Fruit fly (Drosophila melanogaster): ENCODE data around the gene SdhCL.

Gene SdhCL

dm6 chr3R:11115606-11116005 lies at the start of gene SdhCL:
SdhCL (minus strand) TSS chr3R:11115706.
- TF ChIP-seq CG1620 (GFP tag; optimal IDR thresholded peaks at IDR 0.05) (no peak), CG7045 (GFP tag; optimal IDR thresholded peaks at IDR 0.05) (no peak), bab1 (GFP tag; optimal IDR thresholded peaks at IDR 0.05) (no peak), CG5204 (GFP tag; optimal IDR thresholded peaks at IDR 0.05) (no peak), toe (GFP tag; optimal IDR thresholded peaks at IDR 0.05) (no peak), CG14711 (tag; optimal IDR thresholded peaks at IDR 0.05) (no peak), cic (GFP tag; optimal IDR thresholded peaks at IDR 0.05) (no peak), Crg-1 (GFP tag; optimal IDR thresholded peaks at IDR 0.05) (no peak), CG33017 (tag; optimal IDR thresholded peaks at IDR 0.05) (no peak), CG12768 (GFP tag; optimal IDR thresholded peaks at IDR 0.05) (no peak), ovo (GFP tag; optimal IDR thresholded peaks at IDR 0.05) (no peak), Clk (GFP tag; optimal IDR thresholded peaks at IDR 0.05) (no peak), Mnt (GFP tag; optimal IDR thresholded peaks at IDR 0.05) (no peak), Hr96 (GFP tag; optimal IDR thresholded peaks at IDR 0.05) (no peak), CG7101 (tag; optimal IDR thresholded peaks at IDR 0.05) (no peak), pad (GFP tag; optimal IDR thresholded peaks at IDR 0.05) (no peak), CG11617 (GFP tag; optimal IDR thresholded peaks at IDR 0.05) (no peak), cnc (optimal IDR thresholded peaks at IDR 0.05) (no peak)

dm6 chr3R:11160907-11161306 lies 45.4 kb upstream of the SdhCL start, which contains the start of gene CG4757:
CG4757 (plus strand) TSS chr3R:11161207.
- TF ChIP-seq CG5204 (GFP tag; optimal IDR thresholded peaks at IDR 0.05) (no peak), Mnt (GFP tag; optimal IDR thresholded peaks at IDR 0.05) (no peak), pad (GFP tag; optimal IDR thresholded peaks at IDR 0.05) (no peak), cic (GFP tag; optimal IDR thresholded peaks at IDR 0.05) (no peak), Hr96 (GFP tag; optimal IDR thresholded peaks at IDR 0.05) (no peak), kay (GFP tag; ENCODE audit: borderline replicate concordance) (no peak), tj (GFP tag; optimal IDR thresholded peaks at IDR 0.05) (no peak), CG7101 (tag; optimal IDR thresholded peaks at IDR 0.05) (no peak)

- TF ChIP-seq cic (GFP tag; optimal IDR thresholded peaks at IDR 0.05) (peak; percentile 63), Hr96 (GFP tag; optimal IDR thresholded peaks at IDR 0.05) (no peak), kay (GFP tag; ENCODE audit: borderline replicate concordance) (peak; percentile 62), toe (GFP tag; optimal IDR thresholded peaks at IDR 0.05) (no peak), Mnt (GFP tag; optimal IDR thresholded peaks at IDR 0.05) (peak; percentile 57), pad (GFP tag; optimal IDR thresholded peaks at IDR 0.05) (peak; percentile 21), Crg-1 (GFP tag; optimal IDR thresholded peaks at IDR 0.05) (peak; percentile 7), CG14711 (tag; optimal IDR thresholded peaks at IDR 0.05) (no peak), CG7045 (GFP tag; optimal IDR thresholded peaks at IDR 0.05) (no peak), CG33017 (tag; optimal IDR thresholded peaks at IDR 0.05) (peak; percentile 37), CG5204 (GFP tag; optimal IDR thresholded peaks at IDR 0.05) (no peak), tj (GFP tag; optimal IDR thresholded peaks at IDR 0.05) (peak; percentile 26), CG12768 (GFP tag; optimal IDR thresholded peaks at IDR 0.05) (peak; percentile 31), CG11617 (GFP tag; optimal IDR thresholded peaks at IDR 0.05) (no peak), Clk (GFP tag; optimal IDR thresholded peaks at IDR 0.05) (no peak), bab1 (GFP tag; optimal IDR thresholded peaks at IDR 0.05) (peak; percentile 4), ovo (GFP tag; optimal IDR thresholded peaks at IDR 0.05) (peak; percentile 16), CG1620 (GFP tag; optimal IDR thresholded peaks at IDR 0.05) (no peak), CG7101 (tag; optimal IDR thresholded peaks at IDR 0.05) (peak; percentile 30), cnc (optimal IDR thresholded peaks at IDR 0.05) (peak in 1 of 2 experiments; percentile 37)
Measured at dm6 chr3R:11156858-11157257, 41.4 kb upstream of the SdhCL start, which contains the start of gene Ugt302C1. Ugt302C1 (plus strand) TSS chr3R:11157098.

- TF ChIP-seq Clk (GFP tag; optimal IDR thresholded peaks at IDR 0.05) (no peak), cic (GFP tag; optimal IDR thresholded peaks at IDR 0.05) (peak; percentile 82)
Measured at dm6 chr3R:11154576-11155113, 39.1 kb upstream of the SdhCL start, which contains the start of gene Ugt302E1. Ugt302E1 (plus strand) TSS chr3R:11154626.

- TF ChIP-seq bab1 (GFP tag; optimal IDR thresholded peaks at IDR 0.05) (peak; percentile 62), kay (GFP tag; ENCODE audit: borderline replicate concordance) (peak; percentile 29), CG14711 (tag; optimal IDR thresholded peaks at IDR 0.05) (peak; percentile 48), ovo (GFP tag; optimal IDR thresholded peaks at IDR 0.05) (no peak), CG7101 (tag; optimal IDR thresholded peaks at IDR 0.05) (peak; percentile 13), CG12768 (GFP tag; optimal IDR thresholded peaks at IDR 0.05) (no peak), tj (GFP tag; optimal IDR thresholded peaks at IDR 0.05) (peak; percentile 29)
Measured at dm6 chr3R:11153799-11154273, 38.3 kb upstream of the SdhCL start, which contains the start of gene Ugt302K1. Ugt302K1 (minus strand) TSS chr3R:11153849.

- TF ChIP-seq cic (GFP tag; optimal IDR thresholded peaks at IDR 0.05) (no peak), CG7101 (tag; optimal IDR thresholded peaks at IDR 0.05) (no peak), CG33017 (tag; optimal IDR thresholded peaks at IDR 0.05) (no peak), Clk (GFP tag; optimal IDR thresholded peaks at IDR 0.05) (no peak), Hr96 (GFP tag; optimal IDR thresholded peaks at IDR 0.05) (no peak), CG14711 (tag; optimal IDR thresholded peaks at IDR 0.05) (no peak), ovo (GFP tag; optimal IDR thresholded peaks at IDR 0.05) (no peak), bab1 (GFP tag; optimal IDR thresholded peaks at IDR 0.05) (no peak), Crg-1 (GFP tag; optimal IDR thresholded peaks at IDR 0.05) (no peak), CG1620 (GFP tag; optimal IDR thresholded peaks at IDR 0.05) (no peak), toe (GFP tag; optimal IDR thresholded peaks at IDR 0.05) (no peak), CG7045 (GFP tag; optimal IDR thresholded peaks at IDR 0.05) (no peak), cnc (optimal IDR thresholded peaks at IDR 0.05) (no peak), pad (GFP tag; optimal IDR thresholded peaks at IDR 0.05) (no peak), tj (GFP tag; optimal IDR thresholded peaks at IDR 0.05) (no peak), CG5204 (GFP tag; optimal IDR thresholded peaks at IDR 0.05) (no peak), CG11617 (GFP tag; optimal IDR thresholded peaks at IDR 0.05) (no peak), Mnt (GFP tag; optimal IDR thresholded peaks at IDR 0.05) (no peak), kay (GFP tag; ENCODE audit: borderline replicate concordance) (no peak)
Measured at dm6 chr3R:11145135-11145534, 29.6 kb upstream of the SdhCL start, which contains the start of gene CheA86a. CheA86a (minus strand) TSS chr3R:11145235.

Measured in whole organism, adult.